Fruit fly (Drosophila melanogaster) whole organism, embryonic: Measurements from ENCODE around the gene vsg.

Source experiments
- ATbp ChIP-seq: fragments of 200-800 bp; sonication (Bioruptor generic); optimal IDR thresholded peaks from 2 replicates; lab custom pipeline; 2017; ENCODE audit warnings: missing biosample characterization, mild to moderate bottlenecking, missing genetic modification characterization, missing genetic modification reagents
- Bdp1 ChIP-seq: fragments of 200-800 bp; sonication (Bioruptor generic); optimal IDR thresholded peaks from 3 replicates; lab custom pipeline; 2016; ENCODE audit warnings: missing biosample characterization, missing genetic modification characterization
- Bgb ChIP-seq: fragments of 200-800 bp; sonication (Bioruptor generic); IDR thresholded peaks from 2 replicates; pipeline ENCODE4 v1.3.6; 2022; ENCODE audit warnings: missing biosample characterization, missing genetic modification characterization; ENCODE audit not compliant: partially characterized antibody
- CG10321 ChIP-seq: fragments of 200-800 bp; sonication (Bioruptor generic); IDR thresholded peaks from 2 replicates; pipeline ENCODE4 v1.3.6; 2022; ENCODE audit warnings: missing biosample characterization, missing genetic modification characterization
- CG14667 ChIP-seq: fragments of 200-800 bp; sonication (Bioruptor generic); IDR thresholded peaks from 2 replicates; pipeline ENCODE4 v1.3.6; 2022; ENCODE audit warnings: missing biosample characterization, missing genetic modification characterization
- CG15514 ChIP-seq: fragments of 200-800 bp; sonication (Bioruptor generic); optimal IDR thresholded peaks from 3 replicates; lab custom pipeline; 2017; ENCODE audit warnings: missing biosample characterization, missing genetic modification characterization, mild to moderate bottlenecking, moderate library complexity, missing genetic modification reagents
- CG15601 ChIP-seq: fragments of 200-800 bp; sonication (Bioruptor generic); optimal IDR thresholded peaks from 3 replicates; lab custom pipeline; 2019; ENCODE audit warnings: missing biosample characterization, mild to moderate bottlenecking, missing genetic modification characterization, moderate library complexity
- CG16813 ChIP-seq: fragments of 200-800 bp; sonication (Bioruptor generic); IDR thresholded peaks from 3 replicates; pipeline ENCODE4 v1.3.6; 2022; ENCODE audit warnings: missing biosample characterization, missing genetic modification characterization; ENCODE audit not compliant: partially characterized antibody
- CG17186 ChIP-seq: fragments of 200-800 bp; sonication (Bioruptor generic); optimal IDR thresholded peaks from 3 replicates; lab custom pipeline; 2017; ENCODE audit warnings: missing biosample characterization, missing genetic modification reagents, missing genetic modification characterization
- CG2678 ChIP-seq: fragments of 200-800 bp; sonication (Bioruptor generic); optimal IDR thresholded peaks from 3 replicates; lab custom pipeline; 2019; ENCODE audit warnings: missing biosample characterization, mild to moderate bottlenecking, missing genetic modification characterization, moderate library complexity
- CG31365 ChIP-seq: fragments of 200-800 bp; sonication (Bioruptor generic); optimal IDR thresholded peaks from 2 replicates; lab custom pipeline; 2018; ENCODE audit warnings: missing biosample characterization, mild to moderate bottlenecking, missing genetic modification characterization
- CG31441 ChIP-seq: fragments of 200-800 bp; sonication (Bioruptor generic); IDR thresholded peaks from 2 replicates; pipeline ENCODE4 v1.3.6; 2022; ENCODE audit warnings: missing biosample characterization, missing genetic modification characterization
- CG4360 ChIP-seq: fragments of 200-800 bp; sonication (Bioruptor generic); IDR thresholded peaks from 2 replicates; pipeline ENCODE4 v1.3.6; 2022; ENCODE audit warnings: missing biosample characterization, missing genetic modification characterization
- CG6654 ChIP-seq: fragments of 200-800 bp; sonication (Bioruptor generic); optimal IDR thresholded peaks from 2 replicates; lab custom pipeline; 2017; ENCODE audit warnings: missing biosample characterization, mild to moderate bottlenecking, missing genetic modification characterization
- CG7372 ChIP-seq: fragments of 200-800 bp; sonication (Bioruptor generic); IDR thresholded peaks from 2 replicates; pipeline ENCODE4 v1.3.6; 2022; ENCODE audit warnings: missing biosample characterization, missing genetic modification characterization
- CG8359 ChIP-seq: fragments of 200-800 bp; sonication (Bioruptor generic); optimal IDR thresholded peaks from 2 replicates; lab custom pipeline; 2017; ENCODE audit warnings: missing biosample characterization, mild to moderate bottlenecking, missing genetic modification characterization, borderline replicate concordance
- CG9215 ChIP-seq: fragments of 200-800 bp; sonication (Bioruptor generic); IDR thresholded peaks from 2 replicates; pipeline ENCODE4 v1.3.6; 2022; ENCODE audit warnings: missing biosample characterization, missing genetic modification characterization
- CkIIα-i1 ChIP-seq: fragments of 200-800 bp; sonication (Bioruptor generic); IDR thresholded peaks from 2 replicates; pipeline ENCODE4 v1.3.6; 2022; ENCODE audit warnings: missing biosample characterization, missing genetic modification characterization
- Dfd ChIP-seq, 2 experiments: fragments of >200 bp; optimal IDR thresholded peaks; 2 replicates each; lab custom pipeline; 2017; ENCODE audit warnings: missing biosample characterization in 2 of 2, missing genetic modification characterization in 2 of 2
- Dll ChIP-seq: fragments of 200-800 bp; sonication (Bioruptor generic); IDR thresholded peaks from 4 replicates; pipeline ENCODE4 v1.3.6; 2022; ENCODE audit warnings: missing biosample characterization, missing genetic modification characterization; ENCODE audit not compliant: partially characterized antibody
- Doc3 ChIP-seq: fragments of 200-800 bp; sonication (Bioruptor generic); IDR thresholded peaks from 3 replicates; pipeline ENCODE4 v1.3.6; 2022; ENCODE audit warnings: missing biosample characterization, missing genetic modification characterization; ENCODE audit not compliant: partially characterized antibody
- Drgx ChIP-seq: fragments of 200-800 bp; sonication (Bioruptor generic); IDR thresholded peaks from 2 replicates; pipeline ENCODE4 v1.3.6; 2022; ENCODE audit warnings: missing biosample characterization, missing genetic modification characterization
- HHEX ChIP-seq: fragments of 200-800 bp; sonication (Bioruptor generic); optimal IDR thresholded peaks from 3 replicates; lab custom pipeline; 2017; ENCODE audit warnings: missing biosample characterization, mild to moderate bottlenecking, missing genetic modification characterization, missing genetic modification reagents
- Meics ChIP-seq: fragments of 200-800 bp; sonication (Bioruptor generic); optimal IDR thresholded peaks from 2 replicates; lab custom pipeline; 2017; ENCODE audit warnings: missing biosample characterization, mild to moderate bottlenecking, missing genetic modification characterization
- Nf-YB ChIP-seq: fragments of 200-800 bp; sonication (Bioruptor generic); optimal IDR thresholded peaks from 3 replicates; lab custom pipeline; 2019; ENCODE audit warnings: missing biosample characterization, mild to moderate bottlenecking, missing genetic modification characterization, moderate library complexity
- Pdp1 ChIP-seq, 2 experiments: fragments of 200-800 bp; sonication (Bioruptor generic); optimal IDR thresholded peaks; 3 replicates each; lab custom pipeline; 2016; ENCODE audit warnings: missing biosample characterization in 2 of 2, missing genetic modification characterization in 2 of 2, mild to moderate bottlenecking in 1 of 2, moderate library complexity in 1 of 2
- ara ChIP-seq: fragments of 200-800 bp; sonication (Bioruptor generic); IDR thresholded peaks from 2 replicates; pipeline ENCODE4 v1.3.6; 2022; ENCODE audit warnings: missing biosample characterization, missing genetic modification characterization
- az2 ChIP-seq: fragments of 200-800 bp; sonication (Bioruptor generic); optimal IDR thresholded peaks from 3 replicates; lab custom pipeline; 2016; ENCODE audit warnings: missing biosample characterization, missing genetic modification characterization
- dati ChIP-seq: fragments of 200-800 bp; sonication (Bioruptor generic); IDR thresholded peaks from 2 replicates; pipeline ENCODE4 v1.3.6; 2022; ENCODE audit warnings: missing biosample characterization, missing genetic modification characterization
- dm ChIP-seq: fragments of 200-800 bp; sonication (Bioruptor generic); optimal IDR thresholded peaks from 3 replicates; lab custom pipeline; 2016; ENCODE audit warnings: missing biosample characterization, missing genetic modification characterization
- hbn ChIP-seq: fragments of 200-800 bp; sonication (Bioruptor generic); IDR thresholded peaks from 2 replicates; pipeline ENCODE4 v1.3.6; 2022; ENCODE audit warnings: missing biosample characterization, missing genetic modification characterization; ENCODE audit not compliant: partially characterized antibody
- kah ChIP-seq: fragments of 200-800 bp; sonication (Bioruptor generic); optimal IDR thresholded peaks from 2 replicates; lab custom pipeline; 2018; ENCODE audit warnings: missing biosample characterization, mild to moderate bottlenecking, missing genetic modification characterization
- lbe ChIP-seq: fragments of 200-800 bp; sonication (Bioruptor generic); optimal IDR thresholded peaks from 2 replicates; lab custom pipeline; 2016; ENCODE audit warnings: missing biosample characterization, mild to moderate bottlenecking, missing genetic modification characterization
- onecut ChIP-seq: fragments of 200-800 bp; sonication (Bioruptor generic); IDR thresholded peaks from 2 replicates; pipeline ENCODE4 v1.3.6; 2022; ENCODE audit warnings: missing biosample characterization, missing genetic modification characterization
- pb ChIP-seq: fragments of 200-800 bp; sonication (Bioruptor generic); optimal IDR thresholded peaks from 3 replicates; lab custom pipeline; 2016; ENCODE audit warnings: missing biosample characterization, missing genetic modification characterization
- sc ChIP-seq, 3 experiments: fragments of >200 bp in 2 of 3; fragments of 200-800 bp in 1 of 3; sonication (Bioruptor generic) in 1 of 3; optimal IDR thresholded peaks; 2 replicates in 2 of 3; 3 replicates in 1 of 3; lab custom pipeline; 2017; ENCODE audit warnings: mild to moderate bottlenecking in 1 of 3, missing biosample characterization in 1 of 3, missing genetic modification characterization in 1 of 3, missing genetic modification reagents in 1 of 3
- schlank ChIP-seq: fragments of 200-800 bp; sonication (Bioruptor generic); optimal IDR thresholded peaks from 2 replicates; lab custom pipeline; 2018; ENCODE audit warnings: missing biosample characterization, mild to moderate bottlenecking, missing genetic modification characterization

vsg gene

dm6 chr3L:9696650-9697526, 17.2 kb upstream of the vsg start, which contains the start of gene Prps (continued):
- peak; percentile 79 for TF ChIP-seq onecut (GFP tag; lab: Robert Waterston, UW)
- peak; percentile 55; the same call in 1 of the 2 replicates for TF ChIP-seq ara
- 0 out of 2 replicates have a peak, but pooled peaks have one; percentile 39 for TF ChIP-seq dati (GFP tag; lab: Robert Waterston, UW)
- TF ChIP-seq CG17186 (GFP tag; lab: Kevin White, UChicago) = no peak
- TF ChIP-seq pb (GFP tag; lab: Kevin White, UChicago) = peak; percentile 80
- TF ChIP-seq Bdp1 = peak; percentile 6
- peak; percentile 85 for TF ChIP-seq Meics
- TF ChIP-seq dm (GFP tag; lab: Kevin White, UChicago) = peak; percentile 38
- TF ChIP-seq kah = peak; percentile 50
- no peak for TF ChIP-seq Dfd (GFP tag; optimal IDR thresholded peaks at IDR 0.05; lab: Kevin White, UChicago)
- peak; percentile 85 for TF ChIP-seq lbe (GFP tag; lab: Kevin White, UChicago)
- peak; percentile 70 for TF ChIP-seq CG7372 (GFP tag; lab: Robert Waterston, UW)
- no peak for TF ChIP-seq CG10321
- TF ChIP-seq CG15514 = peak; percentile 74
- peak; percentile 76 for TF ChIP-seq CG2678
- TF ChIP-seq Bgb (GFP tag; lab: Robert Waterston, UW) = no peak; the same call in 1 of the 2 replicates
- TF ChIP-seq CG31441 (GFP tag; lab: Robert Waterston, UW) = peak; percentile 67
- peak; percentile 81 for TF ChIP-seq CG31365 (tag; lab: Kevin White, UChicago)
- TF ChIP-seq CG15601 (tag; lab: Kevin White, UChicago) = peak; percentile 50
- no peak for TF ChIP-seq sc (optimal IDR thresholded peaks at IDR 0.05; lab: Kevin White, UChicago)
- TF ChIP-seq sc (GFP tag; optimal IDR thresholded peaks at IDR 0.05; lab: Kevin White, UChicago) = peak; percentile 21
- TF ChIP-seq hbn = 0 out of 2 replicates have a peak, but pooled peaks have one; percentile 12
- TF ChIP-seq schlank (tag; lab: Kevin White, UChicago) = peak; percentile 62
- peak; percentile 36; the same call in 1 of the 2 replicates for TF ChIP-seq CG4360 (GFP tag; lab: Robert Waterston, UW)
- 0 out of 4 replicates have a peak, but pooled peaks have one; percentile 30 for TF ChIP-seq Dll (GFP tag; lab: Robert Waterston, UW)
- TF ChIP-seq CG8359 = no peak
- TF ChIP-seq CG14667 = peak; percentile 58
- no peak for TF ChIP-seq CkIIα-i1 (GFP tag; lab: Robert Waterston, UW)
- TF ChIP-seq CG9215 (GFP tag; lab: Robert Waterston, UW) = peak; percentile 45; the same call in 1 of the 2 replicates
- TF ChIP-seq ATbp (GFP tag; lab: Kevin White, UChicago) = peak; percentile 55
- TF ChIP-seq az2 = peak; percentile 74
- TF ChIP-seq CG16813 (GFP tag; lab: Robert Waterston, UW) = no peak
- TF ChIP-seq Drgx (GFP tag; lab: Robert Waterston, UW) = peak; percentile 78
- peak; percentile 76 for TF ChIP-seq HHEX (GFP tag; lab: Kevin White, UChicago)
- peak; percentile 20 for TF ChIP-seq CG6654 (GFP tag; lab: Kevin White, UChicago)

DNA sequence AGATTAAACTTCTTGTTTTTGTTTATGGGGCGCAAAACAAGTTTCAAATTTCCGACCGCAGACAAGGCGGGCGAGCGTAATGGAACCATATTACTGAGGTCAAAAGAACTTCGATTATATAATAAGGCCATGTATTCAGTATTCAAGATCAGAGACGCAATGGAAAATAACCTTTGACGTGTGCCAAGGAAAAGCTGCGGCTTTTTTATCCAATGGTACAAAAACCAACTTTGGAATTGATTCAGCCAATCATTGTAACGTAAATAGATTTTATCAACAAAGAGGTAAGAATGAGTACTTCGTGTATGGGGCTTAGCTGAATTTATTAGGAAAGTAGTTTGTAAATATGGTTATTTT, 16.6 kb upstream of the vsg start:
- TF ChIP-seq Pdp1 (GFP tag; optimal IDR thresholded peaks at IDR 0.05; lab: Kevin White, UChicago) (peak in 1 of 2 experiments; percentile 94), CG7372 (GFP tag; lab: Robert Waterston, UW) (0 out of 2 replicates have a peak, but pooled peaks have one; percentile 33), Nf-YB (GFP tag; lab: Kevin White, UChicago) (peak; percentile 56), Doc3 (GFP tag; lab: Robert Waterston, UW) (no peak)
